Worm (Caenorhabditis elegans): ENCODE measurements around the gene nas-12.

ce11 chrIV:10259557-10259956 lies 35.7 kb downstream of the nas-12 start, which contains the start of gene F01G10.9:
- TF ChIP-seq nhr-12 (tag; optimal IDR thresholded peaks at IDR 0.05), result no peak
- no peak for TF ChIP-seq lsy-2 (tag; optimal IDR thresholded peaks at IDR 0.05)
- no peak for TF ChIP-seq nhr-76 (tag; optimal IDR thresholded peaks at IDR 0.05)
- no peak for TF ChIP-seq elt-1 (tag; optimal IDR thresholded peaks at IDR 0.05; ENCODE audit: borderline replicate concordance, insufficient read depth)
- TF ChIP-seq unc-62 (GFP tag; optimal IDR thresholded peaks at IDR 0.05), result no peak
